Worm (Caenorhabditis elegans): Measurements from ENCODE around the gene igcm-4.

DNA sequence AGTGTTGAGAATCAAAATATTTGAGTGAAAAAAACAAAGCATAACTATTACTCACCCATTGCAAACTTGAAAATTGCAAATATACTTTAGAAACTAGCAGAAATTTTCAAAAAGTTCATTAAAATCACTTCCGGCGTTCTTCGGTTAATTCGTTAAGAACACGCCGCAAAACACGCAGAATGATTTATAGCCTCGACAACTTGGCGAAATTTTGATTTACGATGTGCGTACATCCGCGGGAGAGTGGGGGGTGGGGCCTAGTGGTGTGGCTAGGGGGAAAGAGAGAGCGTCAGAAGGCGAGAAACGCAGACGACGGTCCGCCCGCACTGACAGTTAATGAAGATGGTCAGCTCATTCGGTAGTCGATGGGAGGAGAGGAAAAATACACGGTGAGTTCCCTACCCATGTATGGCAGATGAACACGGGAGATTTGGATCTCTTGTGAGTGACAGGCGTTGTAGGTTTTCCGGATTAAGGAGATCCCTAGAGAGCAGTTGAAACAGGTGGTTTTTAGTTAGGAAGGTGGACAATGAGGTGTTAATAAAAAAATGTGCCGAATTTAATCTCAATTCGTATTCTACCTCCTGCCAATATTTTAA, at the start of gene igcm-4:
- TF ChIP-seq nhr-12 (tag; optimal IDR thresholded peaks at IDR 0.05) = no peak
- TF ChIP-seq ceh-82 (tag; optimal IDR thresholded peaks at IDR 0.05) = no peak
- no peak for TF ChIP-seq aly-2 (tag; optimal IDR thresholded peaks at IDR 0.05)
- TF ChIP-seq jun-1 (tag; optimal IDR thresholded peaks at IDR 0.05) = no peak
- TF ChIP-seq nhr-25 (tag; optimal IDR thresholded peaks at IDR 0.05) = no peak
- no peak for TF ChIP-seq nhr-43 (tag; optimal IDR thresholded peaks at IDR 0.05; ENCODE audit: poor library complexity, severe bottlenecking)
- TF ChIP-seq daf-12 (tag; optimal IDR thresholded peaks at IDR 0.05) = no peak
- no peak for TF ChIP-seq ama-1 (optimal IDR thresholded peaks at IDR 0.05)

All from whole organism, L3 larva.